Worm (Caenorhabditis elegans) whole organism, L4 larva: Measurements from ENCODE around the gene C34C12.9.

Source experiments
- F10B5.3 ChIP-seq: sonication (generic microtip); optimal IDR thresholded peaks from 2 replicates; lab custom pipeline; 2016; ENCODE audit warnings: mild to moderate bottlenecking, missing genetic modification characterization, missing compliant biosample characterization
- F44E2.7 ChIP-seq: fragments of 200-800 bp; sonication (Bioruptor generic); IDR thresholded peaks from 2 replicates; pipeline ENCODE4 v2.1.2; 2022; ENCODE audit warnings: missing genetic modification characterization, missing compliant biosample characterization
- T20F7.1 ChIP-seq: fragments of 200-800 bp; sonication (Bioruptor generic); optimal IDR thresholded peaks from 2 replicates; lab custom pipeline; 2018; ENCODE audit warnings: mild to moderate bottlenecking, missing genetic modification characterization, missing compliant biosample characterization
- T26A8.4 ChIP-seq: fragments of 200-800 bp; sonication (Bioruptor generic); IDR thresholded peaks from 2 replicates; pipeline ENCODE4 v1.3.6; 2022; ENCODE audit warnings: missing genetic modification characterization, missing compliant biosample characterization
- Y48G9A.11 ChIP-seq: fragments of 200-800 bp; sonication (Bioruptor generic); IDR thresholded peaks from 2 replicates; pipeline ENCODE4 v1.3.6; 2022; ENCODE audit warnings: missing genetic modification reagents, missing genetic modification characterization, missing compliant biosample characterization
- Y5F2A.4 ChIP-seq: fragments of 200-800 bp; sonication (Bioruptor generic); optimal IDR thresholded peaks from 2 replicates; lab custom pipeline; 2018; ENCODE audit warnings: mild to moderate bottlenecking, missing genetic modification characterization, missing compliant biosample characterization
- aha-1 ChIP-seq: fragments of 150-350 bp; peaks from one replicate; lab custom pipeline; 2014; ENCODE audit warnings: missing biosample characterization, missing genetic modification characterization
- attf-4 ChIP-seq: sonication (generic microtip); optimal IDR thresholded peaks from 3 replicates; lab custom pipeline; 2017; ENCODE audit warnings: missing biosample characterization, missing genetic modification characterization
- ceh-28 ChIP-seq: fragments of 150-350 bp; optimal IDR thresholded peaks from 2 replicates; lab custom pipeline; 2014; ENCODE audit warnings: missing biosample characterization, missing genetic modification reagents, missing genetic modification characterization
- cey-2 ChIP-seq: sonication (generic microtip); optimal IDR thresholded peaks from 3 replicates; lab custom pipeline; 2017; ENCODE audit warnings: missing genetic modification characterization, mild to moderate bottlenecking, missing compliant biosample characterization, antibody characterized with exemption, borderline replicate concordance; ENCODE audit not compliant: insufficient read depth
- daf-12 ChIP-seq: fragments of 150-350 bp; optimal IDR thresholded peaks from 2 replicates; lab custom pipeline; 2014; ENCODE audit warnings: missing biosample characterization, missing genetic modification reagents, missing genetic modification characterization
- daf-8 ChIP-seq: fragments of 200-800 bp; sonication (Bioruptor generic); IDR thresholded peaks from 2 replicates; pipeline ENCODE4 v1.3.6; 2022; ENCODE audit warnings: missing genetic modification characterization, missing compliant biosample characterization
- dmd-6 ChIP-seq: fragments of 200-800 bp; sonication (Bioruptor generic); IDR thresholded peaks from 2 replicates; pipeline ENCODE4 v1.3.6; 2022; ENCODE audit warnings: missing genetic modification reagents, missing genetic modification characterization, missing compliant biosample characterization
- dpl-1 ChIP-seq: fragments of 150-350 bp; optimal IDR thresholded peaks from 2 replicates; lab custom pipeline; 2014; ENCODE audit warnings: missing biosample characterization, missing genetic modification reagents, missing genetic modification characterization
- egl-27 ChIP-seq: sonication (generic microtip); optimal IDR thresholded peaks from 3 replicates; lab custom pipeline; 2017; ENCODE audit warnings: missing biosample characterization, missing genetic modification reagents, missing genetic modification characterization
- fkh-10 ChIP-seq: fragments of 150-350 bp; optimal IDR thresholded peaks from 2 replicates; lab custom pipeline; 2014; ENCODE audit warnings: missing biosample characterization, missing genetic modification reagents, missing genetic modification characterization
- hif-1 ChIP-seq, 2 experiments: sonication (generic microtip); optimal IDR thresholded peaks; 2 replicates each; lab custom pipeline; 2016 to 2017; ENCODE audit warnings: missing compliant biosample characterization in 2 of 2, missing genetic modification characterization in 2 of 2, missing genetic modification reagents in 2 of 2, missing genotype in 2 of 2, mild to moderate bottlenecking in 1 of 2
- hlh-11 ChIP-seq: fragments of 200-800 bp; sonication (Bioruptor generic); optimal IDR thresholded peaks from 2 replicates; lab custom pipeline; 2018; ENCODE audit warnings: mild to moderate bottlenecking, missing genetic modification characterization, missing compliant biosample characterization
- hmg-1.1 ChIP-seq: fragments of 200-800 bp; sonication (Bioruptor generic); IDR thresholded peaks from 2 replicates; pipeline ENCODE4 v1.3.6; 2022; ENCODE audit warnings: missing genetic modification reagents, missing genetic modification characterization, missing compliant biosample characterization
- jun-1 ChIP-seq: fragments of 150-350 bp; optimal IDR thresholded peaks from 2 replicates; lab custom pipeline; 2014; ENCODE audit warnings: missing biosample characterization, missing genetic modification reagents, missing genetic modification characterization
- lim-7 ChIP-seq: fragments of 200-800 bp; sonication (Bioruptor generic); IDR thresholded peaks from 2 replicates; pipeline ENCODE4 v1.3.6; 2022; ENCODE audit warnings: missing genetic modification characterization, missing compliant biosample characterization
- lin-1 ChIP-seq: fragments of 200-800 bp; sonication (Bioruptor generic); IDR thresholded peaks from 2 replicates; pipeline ENCODE4 v1.3.6; 2022; ENCODE audit warnings: missing genetic modification reagents, missing genetic modification characterization, missing compliant biosample characterization
- lin-15B ChIP-seq: fragments of 150-350 bp; sonication (generic microtip); optimal IDR thresholded peaks from 3 replicates; lab custom pipeline; 2014; ENCODE audit warnings: missing biosample characterization, missing genetic modification characterization
- lin-39 ChIP-seq: fragments of 150-350 bp; optimal IDR thresholded peaks from 2 replicates; lab custom pipeline; 2014; ENCODE audit warnings: missing biosample characterization, missing genetic modification reagents, missing genetic modification characterization
- lir-3 ChIP-seq: sonication (generic microtip); optimal IDR thresholded peaks from 2 replicates; lab custom pipeline; 2016; ENCODE audit warnings: mild to moderate bottlenecking, missing genetic modification characterization, missing compliant biosample characterization
- madf-5 ChIP-seq, 2 experiments: fragments of 200-800 bp; sonication (Bioruptor generic); IDR thresholded peaks; 2 replicates each; pipeline ENCODE4 v1.3.6; 2022; ENCODE audit warnings: missing compliant biosample characterization in 2 of 2, missing genetic modification characterization in 2 of 2
- madf-9 ChIP-seq: fragments of 200-800 bp; sonication (Bioruptor generic); conservative IDR thresholded peaks from 2 replicates; pipeline ENCODE4 v1.3.6; 2022; ENCODE audit warnings: missing genetic modification reagents, missing genetic modification characterization, missing compliant biosample characterization
- mdl-1 ChIP-seq, 2 experiments: fragments of 150-350 bp in 1 of 2; sonication (generic microtip) in 1 of 2; optimal IDR thresholded peaks; 2 replicates each; lab custom pipeline; 2014 to 2017; ENCODE audit warnings: missing biosample characterization in 2 of 2, missing genetic modification characterization in 2 of 2
- mdt-29 ChIP-seq: fragments of 200-800 bp; sonication (Bioruptor generic); IDR thresholded peaks from 2 replicates; pipeline ENCODE4 v1.3.6; 2022; ENCODE audit warnings: missing genetic modification reagents, missing genetic modification characterization, missing compliant biosample characterization
- mes-2 ChIP-seq: sonication (generic microtip); optimal IDR thresholded peaks from 2 replicates; lab custom pipeline; 2016; ENCODE audit warnings: missing genotype, mild to moderate bottlenecking, missing genetic modification characterization, missing compliant biosample characterization; ENCODE audit not compliant: poor library complexity, severe bottlenecking
- mxl-2 ChIP-seq: fragments of 200-800 bp; sonication (Bioruptor generic); conservative IDR thresholded peaks from 2 replicates; pipeline ENCODE4 v1.3.6; 2022; ENCODE audit warnings: missing genetic modification reagents, missing genetic modification characterization, missing compliant biosample characterization
- mxl-3 ChIP-seq: fragments of 200-800 bp; sonication (Bioruptor generic); optimal IDR thresholded peaks from 2 replicates; lab custom pipeline; 2018; ENCODE audit warnings: mild to moderate bottlenecking, missing genetic modification characterization, missing compliant biosample characterization
- nhr-111 ChIP-seq: fragments of 200-800 bp; sonication (Bioruptor generic); optimal IDR thresholded peaks from 2 replicates; lab custom pipeline; 2018; ENCODE audit warnings: mild to moderate bottlenecking, missing genetic modification characterization, missing compliant biosample characterization
- nhr-237 ChIP-seq: sonication (generic microtip); optimal IDR thresholded peaks from 2 replicates; lab custom pipeline; 2017; ENCODE audit warnings: missing biosample characterization, missing genetic modification characterization
- nhr-48 ChIP-seq: sonication (generic microtip); optimal IDR thresholded peaks from 2 replicates; lab custom pipeline; 2016; ENCODE audit warnings: mild to moderate bottlenecking, missing genetic modification characterization, missing compliant biosample characterization
- nhr-6 ChIP-seq: fragments of 150-350 bp; optimal IDR thresholded peaks from 2 replicates; lab custom pipeline; 2014; ENCODE audit warnings: missing biosample characterization, missing genetic modification characterization
- nhr-76 ChIP-seq: fragments of 150-350 bp; optimal IDR thresholded peaks from 2 replicates; lab custom pipeline; 2014; ENCODE audit warnings: missing biosample characterization, missing genetic modification characterization
- php-3 ChIP-seq: fragments of 200-800 bp; sonication (Bioruptor generic); IDR thresholded peaks from 2 replicates; pipeline ENCODE4 v1.3.6; 2022; ENCODE audit warnings: missing genetic modification reagents, missing genetic modification characterization, missing compliant biosample characterization
- pqm-1 ChIP-seq: sonication (generic microtip); optimal IDR thresholded peaks from 2 replicates; lab custom pipeline; 2017; ENCODE audit warnings: missing biosample characterization, missing genetic modification characterization
- rbr-2 ChIP-seq: sonication (generic microtip); optimal IDR thresholded peaks from 2 replicates; lab custom pipeline; 2016; ENCODE audit warnings: missing genotype, missing genetic modification characterization, missing compliant biosample characterization
- snpc-1.2 ChIP-seq: fragments of 200-800 bp; sonication (Bioruptor generic); IDR thresholded peaks from 2 replicates; pipeline ENCODE4 v1.3.6; 2022; ENCODE audit warnings: missing genetic modification reagents, missing genetic modification characterization, missing compliant biosample characterization
- spr-3 ChIP-seq: fragments of 200-800 bp; sonication (Bioruptor generic); optimal IDR thresholded peaks from 2 replicates; lab custom pipeline; 2018; ENCODE audit warnings: mild to moderate bottlenecking, missing genetic modification characterization, missing compliant biosample characterization
- tra-1 ChIP-seq: fragments of 200-800 bp; sonication (Bioruptor generic); IDR thresholded peaks from 2 replicates; pipeline ENCODE4 v1.3.6; 2022; ENCODE audit warnings: missing genetic modification reagents, missing genetic modification characterization, missing compliant biosample characterization
- unc-130 ChIP-seq: sonication (generic microtip); optimal IDR thresholded peaks from 2 replicates; lab custom pipeline; 2016; ENCODE audit warnings: missing genetic modification reagents, missing genetic modification characterization, missing compliant biosample characterization
- unc-62 ChIP-seq, 3 experiments: fragments of 150-350 bp in 1 of 3; sonication (generic microtip); optimal IDR thresholded peaks in 2 of 3; peaks in 1 of 3; 1 replicate in 1 of 3; 2 replicates in 2 of 3; lab custom pipeline; 2014 to 2017; ENCODE audit warnings: missing biosample characterization in 3 of 3, missing genetic modification characterization in 3 of 3, missing genetic modification reagents in 3 of 3, missing genotype in 1 of 3
- zfp-2 ChIP-seq: sonication (generic microtip); optimal IDR thresholded peaks from 2 replicates; lab custom pipeline; 2016; ENCODE audit warnings: mild to moderate bottlenecking, missing genetic modification characterization, missing compliant biosample characterization
- zfp-3 ChIP-seq: fragments of 200-800 bp; sonication (Bioruptor generic); conservative IDR thresholded peaks from 2 replicates; pipeline ENCODE4 v1.3.6; 2022; ENCODE audit warnings: missing genetic modification reagents, missing genetic modification characterization, missing compliant biosample characterization
- zip-11 ChIP-seq: fragments of 200-800 bp; sonication (Bioruptor generic); IDR thresholded peaks from 2 replicates; pipeline ENCODE4 v1.3.6; 2022; ENCODE audit warnings: missing genetic modification characterization, missing compliant biosample characterization
- zip-2 ChIP-seq: fragments of 150-350 bp; optimal IDR thresholded peaks from 2 replicates; lab custom pipeline; 2014; ENCODE audit warnings: missing biosample characterization, missing genetic modification characterization
- ztf-11 ChIP-seq: fragments of 150-350 bp; optimal IDR thresholded peaks from 2 replicates; lab custom pipeline; 2014; ENCODE audit warnings: missing biosample characterization, missing genetic modification characterization

The C34C12.9 gene

ce11 chrIII:3460061-3460460 lies 15.3 kb downstream of the C34C12.9 start, which contains the start of gene C34C12.8 (continued):
- TF ChIP-seq lin-1 (GFP tag; lab: Robert Waterston, UW) (peak; percentile 86), nhr-6 (peak; percentile 94), spr-3 (peak; percentile 83), ceh-28 (tag; lab: Kevin White, UChicago) (no peak), attf-4 (tag; lab: Kevin White, UChicago) (no peak), ztf-11 (no peak), F44E2.7 (GFP tag; lab: Robert Waterston, UW) (no peak), pqm-1 (no peak), fkh-10 (GFP tag; lab: Kevin White, UChicago) (peak; percentile 84), mxl-2 (GFP tag; lab: Robert Waterston, UW) (0 out of 2 replicates have a peak, but pooled peaks have one; percentile 23), mxl-3 (GFP tag; lab: Kevin White, UChicago) (no peak), rbr-2 (peak; percentile 91), egl-27 (no peak), snpc-1.2 (GFP tag; lab: Robert Waterston, UW) (peak; percentile 64), hlh-11 (tag; lab: Kevin White, UChicago) (peak; percentile 90), php-3 (GFP tag; lab: Robert Waterston, UW) (peak; percentile 89), nhr-76 (tag; lab: Kevin White, UChicago) (peak; percentile 34), T20F7.1 (GFP tag; lab: Kevin White, UChicago) (peak; percentile 83), nhr-48 (tag; lab: Kevin White, UChicago) (peak; percentile 81), Y48G9A.11 (GFP tag; lab: Robert Waterston, UW) (peak; percentile 82), madf-9 (GFP tag; lab: Robert Waterston, UW) (peak; percentile 87), tra-1 (peak; percentile 92), lin-39 (tag; lab: Kevin White, UChicago) (no peak), zip-2 (tag; lab: Kevin White, UChicago) (peak; percentile 74), zfp-3 (peak; percentile 93), T26A8.4 (GFP tag; lab: Robert Waterston, UW) (peak; percentile 95), dpl-1 (GFP tag; lab: Kevin White, UChicago) (peak; percentile 97), Y5F2A.4 (GFP tag; lab: Kevin White, UChicago) (peak; percentile 71), unc-62 (GFP tag; optimal IDR thresholded peaks at IDR 0.05 in 1 of 2; lab: Kevin White, UChicago) (peak in 1 of 2 experiments; percentile 98), unc-62 (tag; optimal IDR thresholded peaks at IDR 0.05; lab: Kevin White, UChicago) (no peak), unc-130 (GFP tag; lab: Kevin White, UChicago) (peak; percentile 29), lin-15B (tag; lab: Kevin White, UChicago) (peak; percentile 84), mdl-1 (tag; optimal IDR thresholded peaks at IDR 0.05; lab: Kevin White, UChicago) (no peak), nhr-111 (GFP tag; lab: Kevin White, UChicago) (no peak), cey-2 (tag; lab: Kevin White, UChicago) (no peak), mdt-29 (GFP tag; lab: Robert Waterston, UW) (peak; percentile 92), lim-7 (GFP tag; lab: Robert Waterston, UW) (no peak), aha-1 (tag; lab: Kevin White, UChicago) (peak; percentile 97), F10B5.3 (peak; percentile 86), nhr-237 (tag; lab: Kevin White, UChicago) (no peak), daf-8 (GFP tag; lab: Robert Waterston, UW) (no peak), dmd-6 (GFP tag; lab: Robert Waterston, UW) (peak; percentile 91), hmg-1.1 (GFP tag; lab: Robert Waterston, UW) (peak; percentile 93), lir-3 (tag; lab: Kevin White, UChicago) (peak; percentile 65), mes-2 (tag; lab: Kevin White, UChicago) (peak; percentile 95), zfp-2 (tag; lab: Kevin White, UChicago) (peak; percentile 55), daf-12 (tag; lab: Kevin White, UChicago) (no peak), jun-1 (peak; percentile 86), hif-1 (tag; optimal IDR thresholded peaks at IDR 0.05; lab: Kevin White, UChicago) (peak; percentile 28 to 67), madf-5 (GFP tag; IDR thresholded peaks at IDR 0.05; lab: Robert Waterston, UW) (no peak), zip-11 (GFP tag; lab: Robert Waterston, UW) (no peak)
